Fruit fly (Drosophila melanogaster): Measurements from ENCODE around the gene CG7465.

CG7465 gene

DNA sequence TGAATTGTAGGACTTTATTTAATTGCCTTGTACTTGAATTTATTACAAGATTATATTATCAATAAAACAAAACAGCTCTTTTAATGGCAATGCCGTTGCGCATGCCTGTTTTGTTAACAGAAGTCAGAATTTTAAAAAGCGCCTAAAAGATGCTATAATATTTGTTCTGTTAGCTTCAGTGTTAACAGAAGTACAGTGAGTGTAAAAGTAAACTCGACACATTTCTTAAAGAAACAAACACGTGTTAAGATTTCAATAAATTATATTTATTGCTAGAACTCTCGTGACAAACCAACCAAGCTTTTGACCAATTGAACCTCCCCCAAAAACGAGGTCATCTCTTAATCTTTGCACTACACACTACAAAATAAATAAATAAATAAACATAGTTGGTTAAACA lies 21.3 kb downstream of the CG7465 start:
- 0 out of 3 replicates have a peak, but pooled peaks have one; percentile 25 for TF ChIP-seq eg (GFP tag; IDR thresholded peaks at IDR 0.05)
- no peak for TF ChIP-seq fd85E (GFP tag; optimal IDR thresholded peaks at IDR 0.05)

DNA sequence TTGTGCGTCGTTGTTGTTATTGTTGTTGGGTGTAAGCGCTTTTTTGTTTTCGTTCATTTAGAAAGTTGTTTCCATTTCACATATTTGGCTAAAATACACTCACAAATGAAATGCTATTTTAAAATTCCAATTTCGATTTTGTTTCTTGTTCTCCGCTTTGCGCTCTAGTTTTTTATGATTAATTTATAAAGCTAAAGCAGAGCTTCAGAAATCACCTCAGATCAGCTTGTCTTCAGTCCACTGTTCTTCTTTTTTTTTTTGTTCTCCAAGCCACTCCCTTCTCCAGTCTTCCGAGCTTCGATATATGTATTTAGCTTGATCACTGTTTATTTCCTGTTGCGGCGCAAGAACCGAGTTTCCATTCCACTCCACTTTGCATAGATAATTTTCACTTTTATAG lies 27.8 kb downstream of the CG7465 start:
- TF ChIP-seq Met (GFP tag; optimal IDR thresholded peaks at IDR 0.05): no peak
- TF ChIP-seq svp (GFP tag): peak; percentile 64
- no peak for TF ChIP-seq CG6163 (GFP tag; IDR thresholded peaks at IDR 0.05)
- TF ChIP-seq CG6854 (GFP tag; optimal IDR thresholded peaks at IDR 0.05): no peak
- no peak for TF ChIP-seq Eip75B (GFP tag; optimal IDR thresholded peaks at IDR 0.05)
- TF ChIP-seq Eip78C (GFP tag): peak; percentile 68
- no peak for TF ChIP-seq CG9139 (GFP tag; optimal IDR thresholded peaks at IDR 0.05)
- TF ChIP-seq net (GFP tag; optimal IDR thresholded peaks at IDR 0.05): no peak
- no peak for TF ChIP-seq CG8319 (GFP tag; optimal IDR thresholded peaks at IDR 0.05)
- no peak for TF ChIP-seq CG11294 (GFP tag; IDR thresholded peaks at IDR 0.05)
- TF ChIP-seq spab (GFP tag; optimal IDR thresholded peaks at IDR 0.05): no peak
- TF ChIP-seq CG3919 (GFP tag; optimal IDR thresholded peaks at IDR 0.05): no peak
- TF ChIP-seq CG11902 (GFP tag; optimal IDR thresholded peaks at IDR 0.05): no peak
- TF ChIP-seq eg (GFP tag; IDR thresholded peaks at IDR 0.05): no peak
- TF ChIP-seq vri (GFP tag; optimal IDR thresholded peaks at IDR 0.05): no peak
- TF ChIP-seq lz (GFP tag; optimal IDR thresholded peaks at IDR 0.05): no peak
- no peak for TF ChIP-seq Sox15 (GFP tag; optimal IDR thresholded peaks at IDR 0.05)

DNA sequence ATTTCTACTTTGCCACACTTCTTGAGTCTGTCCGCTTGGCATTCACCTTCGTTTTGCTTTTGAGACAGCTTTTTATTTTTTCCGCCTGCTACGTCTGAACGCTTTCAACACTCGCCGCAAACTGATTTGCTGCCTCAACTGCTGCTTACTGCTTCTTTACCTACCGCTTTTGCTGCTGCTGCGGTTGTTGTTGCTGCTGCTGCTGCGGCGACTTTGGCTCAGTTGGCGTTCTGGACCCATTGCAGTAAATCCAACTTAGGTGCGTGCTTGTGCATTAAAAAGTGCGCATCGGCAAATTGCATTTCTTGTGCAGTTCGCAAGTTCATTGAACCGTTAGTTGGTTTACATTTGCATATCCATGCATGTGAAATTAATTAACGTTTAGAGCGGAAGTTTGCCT lies 28.2 kb downstream of the CG7465 start, which contains the start of gene NT1:
NT1 (minus strand) TSS at position 127 of the 400 bp plus-strand sequence.
- no peak for TF ChIP-seq CG31627 (GFP tag; optimal IDR thresholded peaks at IDR 0.05)
- no peak for TF ChIP-seq Met (GFP tag; optimal IDR thresholded peaks at IDR 0.05)
- TF ChIP-seq cyc (GFP tag; optimal IDR thresholded peaks at IDR 0.05): no peak
- TF ChIP-seq CG6163 (GFP tag; IDR thresholded peaks at IDR 0.05): no peak
- no peak for TF ChIP-seq CG10669 (GFP tag; optimal IDR thresholded peaks at IDR 0.05)
- no peak for TF ChIP-seq Ets21C (GFP tag; optimal IDR thresholded peaks at IDR 0.05)
- no peak for TF ChIP-seq CG9139 (GFP tag; optimal IDR thresholded peaks at IDR 0.05)

DNA sequence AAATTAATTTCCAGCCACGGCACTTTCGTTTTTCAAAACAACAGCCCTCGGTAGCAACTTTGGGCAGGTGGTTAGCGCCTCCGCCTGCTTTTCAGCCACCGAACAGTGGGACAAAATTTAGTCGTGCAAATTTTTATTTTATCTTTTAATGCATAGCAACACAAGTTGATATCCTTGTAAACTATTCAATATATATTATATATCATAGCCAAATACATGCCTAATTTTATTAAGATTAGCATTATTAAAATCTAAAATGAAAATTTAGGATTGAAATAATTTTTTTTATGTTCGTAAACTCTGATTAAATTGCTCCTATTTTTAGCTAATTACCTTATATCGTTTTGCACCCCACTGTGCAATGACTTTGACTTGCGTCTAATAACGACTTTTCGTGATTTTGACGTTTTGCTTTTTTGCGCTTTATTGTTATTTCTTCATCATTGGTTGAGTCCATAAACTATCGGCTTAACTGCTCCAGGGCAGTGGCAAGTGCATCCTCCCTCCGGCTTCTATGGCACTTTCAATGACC lies 28.9 kb downstream of the CG7465 start:
- no peak for TF ChIP-seq fkh (GFP tag; optimal IDR thresholded peaks at IDR 0.05)
- no peak for TF ChIP-seq vri (GFP tag; optimal IDR thresholded peaks at IDR 0.05)
- peak; percentile 10 for TF ChIP-seq achi (GFP tag; optimal IDR thresholded peaks at IDR 0.05)
- peak in 1 of 2 experiments; percentile 10 for TF ChIP-seq salr (GFP tag; optimal IDR thresholded peaks at IDR 0.05)
- TF ChIP-seq CG34406 (GFP tag; optimal IDR thresholded peaks at IDR 0.05): peak; percentile 2
- no peak for TF ChIP-seq lz (GFP tag; optimal IDR thresholded peaks at IDR 0.05)
- no peak for TF ChIP-seq CG1621 (tag; optimal IDR thresholded peaks at IDR 0.05)
- TF ChIP-seq pdm3 (GFP tag; optimal IDR thresholded peaks at IDR 0.05): no peak
- TF ChIP-seq CG15336 (GFP tag; IDR thresholded peaks at IDR 0.05): peak; percentile 77
- TF ChIP-seq net (GFP tag; optimal IDR thresholded peaks at IDR 0.05): peak; percentile 10
- peak; percentile 61 for TF ChIP-seq CG4318 (GFP tag; optimal IDR thresholded peaks at IDR 0.05)
- TF ChIP-seq Eip78C (GFP tag): peak; percentile 77
- TF ChIP-seq CG8632 (GFP tag; optimal IDR thresholded peaks at IDR 0.05): peak; percentile 2
- peak; percentile 13 for TF ChIP-seq OdsH (GFP tag; optimal IDR thresholded peaks at IDR 0.05)
- TF ChIP-seq CG8119 (GFP tag; IDR thresholded peaks at IDR 0.05): peak; percentile 83
- peak; percentile 73 for TF ChIP-seq CG32006 (GFP tag; optimal IDR thresholded peaks at IDR 0.05)
- TF ChIP-seq Sox102F (GFP tag; optimal IDR thresholded peaks at IDR 0.05): no peak
- TF ChIP-seq Hr4 (GFP tag; optimal IDR thresholded peaks at IDR 0.05): peak; percentile 66
- no peak for TF ChIP-seq Hr39 (GFP tag; optimal IDR thresholded peaks at IDR 0.05)
- peak; percentile 14 for TF ChIP-seq svp (GFP tag)
- TF ChIP-seq esn (GFP tag; optimal IDR thresholded peaks at IDR 0.05): no peak
- TF ChIP-seq CG16779 (tag; optimal IDR thresholded peaks at IDR 0.05): no peak
